Worm (Caenorhabditis elegans): ENCODE results near the gene C03B1.9.

C03B1.9 gene

DNA sequence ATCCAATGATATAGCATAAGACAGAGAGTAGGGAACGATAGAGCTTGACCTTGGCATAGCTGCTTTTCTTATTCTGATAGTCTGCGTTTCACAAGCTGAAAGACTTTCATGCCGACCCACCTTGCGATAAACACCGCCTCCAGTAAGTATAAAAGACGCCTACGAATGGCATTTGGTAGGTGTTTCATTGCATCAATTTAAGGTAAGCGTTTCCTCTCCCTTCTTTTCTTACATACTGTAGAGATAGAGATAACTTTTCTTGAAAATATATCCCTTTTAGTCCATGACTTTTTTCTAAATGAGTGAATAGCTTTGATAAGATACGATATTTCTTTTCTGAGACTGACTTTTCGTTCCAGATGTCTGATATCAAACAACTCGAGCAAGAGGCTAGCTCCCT is 23.8 kb downstream of the C03B1.9 start, which contains the start of gene col-167:
col-167 (plus strand) TSS at position 360 of the 400 bp plus-strand sequence.
- TF ChIP-seq nhr-71 (tag; optimal IDR thresholded peaks at IDR 0.05) (peak; percentile 13), snu-23 (GFP tag; optimal IDR thresholded peaks at IDR 0.05) (peak; percentile 11), ama-1 (optimal IDR thresholded peaks at IDR 0.05) (no peak), tbx-2 (tag; optimal IDR thresholded peaks at IDR 0.05) (peak; percentile 7), grh-1 (GFP tag; IDR thresholded peaks at IDR 0.05) (0 out of 2 replicates have a peak, but pooled peaks have one; percentile 12), nhr-237 (tag; optimal IDR thresholded peaks at IDR 0.05) (no peak), elt-3 (tag; optimal IDR thresholded peaks at IDR 0.05) (peak in 3 of 6 experiments; percentile 41 to 47 (median 44)), nhr-85 (tag) (peak; percentile 86), lin-14 (GFP tag; optimal IDR thresholded peaks at IDR 0.05) (peak; percentile 9)

DNA sequence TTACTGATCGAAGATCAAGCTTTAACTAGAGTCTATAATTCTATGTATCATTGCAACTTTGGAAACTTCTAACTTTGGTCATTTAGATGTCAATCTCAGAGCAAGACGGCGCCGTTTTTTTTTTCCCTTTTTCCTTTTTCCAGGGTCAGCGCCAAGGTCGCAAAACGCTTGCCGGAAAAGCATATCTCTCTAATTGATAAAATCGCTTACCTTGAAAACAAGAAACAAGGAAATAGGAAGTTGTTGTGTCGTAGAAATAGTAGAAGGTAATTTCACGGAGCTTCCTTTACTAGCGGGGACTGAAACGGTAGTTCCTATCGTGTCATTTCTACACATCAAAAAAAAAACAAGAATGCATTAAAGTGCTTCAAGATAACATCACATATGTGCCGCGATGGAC is 25.5 kb downstream of the C03B1.9 start:
- no peak for TF ChIP-seq nhr-20 (tag; optimal IDR thresholded peaks at IDR 0.05)
- no peak for TF ChIP-seq egl-13 (tag; optimal IDR thresholded peaks at IDR 0.05)
- TF ChIP-seq nhr-77 (tag; optimal IDR thresholded peaks at IDR 0.05) = no peak
- TF ChIP-seq mdl-1 (tag; optimal IDR thresholded peaks at IDR 0.05) = no peak
- no peak for TF ChIP-seq nhr-85 (tag)
- no peak for TF ChIP-seq elt-2 (tag; optimal IDR thresholded peaks at IDR 0.05)
- TF ChIP-seq unc-86 (tag; optimal IDR thresholded peaks at IDR 0.05) = no peak
- no peak for TF ChIP-seq unc-98 (GFP tag; IDR thresholded peaks at IDR 0.05)
- TF ChIP-seq nhr-19 (GFP tag; conservative IDR thresholded peaks at IDR 0.05) = no peak
- no peak for TF ChIP-seq lin-14 (GFP tag; optimal IDR thresholded peaks at IDR 0.05)
- TF ChIP-seq Y116A8C.19 (tag; optimal IDR thresholded peaks at IDR 0.05; ENCODE audit: borderline replicate concordance) = no peak
- TF ChIP-seq ceh-63 (GFP tag; optimal IDR thresholded peaks at IDR 0.05) = no peak
- no peak for TF ChIP-seq aha-1 (tag; optimal IDR thresholded peaks at IDR 0.05)

- TF ChIP-seq ama-1 (optimal IDR thresholded peaks at IDR 0.05) = no peak
- no peak for TF ChIP-seq lsy-2 (tag; optimal IDR thresholded peaks at IDR 0.05)
- no peak for TF ChIP-seq unc-130 (tag; optimal IDR thresholded peaks at IDR 0.05)
- peak; percentile 20 for TF ChIP-seq irx-1 (tag; optimal IDR thresholded peaks at IDR 0.05)
- TF ChIP-seq nhr-85 (tag) = peak; percentile 92
- TF ChIP-seq efl-3 (GFP tag; optimal IDR thresholded peaks at IDR 0.05) = no peak
- TF ChIP-seq xbp-1 (tag; optimal IDR thresholded peaks at IDR 0.05) = no peak
- no peak for TF ChIP-seq F16B12.6 (tag; optimal IDR thresholded peaks at IDR 0.05)
- TF ChIP-seq hlh-17 (GFP tag; optimal IDR thresholded peaks at IDR 0.05; ENCODE audit: borderline replicate concordance) = no peak
- TF ChIP-seq nhr-12 (tag; optimal IDR thresholded peaks at IDR 0.05) = no peak
- no peak for TF ChIP-seq isw-1 (GFP tag; IDR thresholded peaks at IDR 0.05)
- peak; percentile 52 for TF ChIP-seq snu-23 (GFP tag; optimal IDR thresholded peaks at IDR 0.05)
- TF ChIP-seq nhr-90 (tag; optimal IDR thresholded peaks at IDR 0.05; ENCODE audit: poor library complexity) = peak; percentile 40
- peak; percentile 59 for TF ChIP-seq nhr-20 (tag; optimal IDR thresholded peaks at IDR 0.05)
- TF ChIP-seq sox-4 (tag; optimal IDR thresholded peaks at IDR 0.05) = no peak
- TF ChIP-seq nhr-19 (GFP tag; conservative IDR thresholded peaks at IDR 0.05) = peak; percentile 29; the same call in 1 of the 2 replicates
- peak; percentile 77 for TF ChIP-seq blmp-1 (tag; optimal IDR thresholded peaks at IDR 0.05)
- TF ChIP-seq aha-1 (tag; optimal IDR thresholded peaks at IDR 0.05) = no peak
- 0 out of 2 replicates have a peak, but pooled peaks have one; percentile 38 for TF ChIP-seq grh-1 (GFP tag; IDR thresholded peaks at IDR 0.05)
- no peak for TF ChIP-seq lin-13 (GFP tag; optimal IDR thresholded peaks at IDR 0.05)
- TF ChIP-seq nhr-71 (tag; optimal IDR thresholded peaks at IDR 0.05) = peak; percentile 32
- TF ChIP-seq ces-1 (GFP tag; optimal IDR thresholded peaks at IDR 0.05) = no peak
- TF ChIP-seq pag-3 (tag; optimal IDR thresholded peaks at IDR 0.05; ENCODE audit: borderline replicate concordance, insufficient read depth) = peak; percentile 80
- TF ChIP-seq hlh-4 (tag; optimal IDR thresholded peaks at IDR 0.05) = no peak
- TF ChIP-seq mep-1 (tag; optimal IDR thresholded peaks at IDR 0.05) = peak; percentile 53
- TF ChIP-seq C16A3.4 (tag; optimal IDR thresholded peaks at IDR 0.05) = no peak
- no peak for TF ChIP-seq fkh-4 (tag; optimal IDR thresholded peaks at IDR 0.05; ENCODE audit: borderline replicate concordance)
- peak; percentile 36 for TF ChIP-seq tbx-2 (tag; optimal IDR thresholded peaks at IDR 0.05)
- TF ChIP-seq Y116A8C.19 (tag; optimal IDR thresholded peaks at IDR 0.05; ENCODE audit: borderline replicate concordance) = no peak
- TF ChIP-seq ceh-82 (tag; optimal IDR thresholded peaks at IDR 0.05) = no peak
- peak; percentile 91 for TF ChIP-seq lin-14 (GFP tag; optimal IDR thresholded peaks at IDR 0.05)
- TF ChIP-seq elt-3 (tag; optimal IDR thresholded peaks at IDR 0.05) = peak in 4 of 6 experiments; percentile 11 to 58 (median 23)
Measured at ce11 chrX:6320887-6321286, 26.0 kb downstream of the C03B1.9 start.
